Fruit fly (Drosophila melanogaster): Measurements from ENCODE around the gene CG5645.

The CG5645 gene

DNA sequence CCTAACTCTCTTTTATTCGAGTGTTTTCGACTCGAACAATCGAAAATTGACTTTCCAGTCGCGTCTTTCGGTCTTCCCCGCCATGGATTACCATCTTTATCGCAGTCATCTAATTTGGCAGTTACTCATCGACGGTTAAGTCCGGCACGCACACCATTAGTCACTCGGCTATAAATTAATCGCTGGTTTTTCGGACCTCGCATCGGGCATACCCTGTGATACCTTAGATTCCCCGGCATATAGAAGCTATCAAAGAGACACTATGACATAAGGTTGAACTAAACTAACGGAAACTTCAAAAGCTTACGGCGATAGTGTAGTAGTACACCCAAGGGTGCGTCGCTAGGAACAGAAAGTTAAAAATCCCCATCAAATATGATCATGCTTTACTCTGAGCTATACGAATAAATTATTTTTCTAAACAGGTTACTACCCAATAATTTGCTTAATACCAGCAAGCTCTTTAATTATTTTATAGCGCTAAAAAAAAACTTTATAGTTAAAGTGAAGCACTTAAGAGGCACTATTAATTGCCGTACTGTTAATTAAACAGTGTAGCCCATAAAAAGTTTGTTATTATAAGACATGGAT lies 42.4 kb upstream of the CG5645 start (continued):
- TF ChIP-seq CG32772 (GFP tag; IDR thresholded peaks at IDR 0.05) = no peak
- TF ChIP-seq CG16813 (GFP tag; IDR thresholded peaks at IDR 0.05; ENCODE audit: partially characterized antibody) = no peak
- no peak for TF ChIP-seq CG8359 (GFP tag; optimal IDR thresholded peaks at IDR 0.05; ENCODE audit: borderline replicate concordance)
- TF ChIP-seq CG17568 (GFP tag; optimal IDR thresholded peaks at IDR 0.05) = no peak
- no peak for TF ChIP-seq dati (GFP tag; IDR thresholded peaks at IDR 0.05)
- TF ChIP-seq dmrt99B (tag; optimal IDR thresholded peaks at IDR 0.05) = peak; percentile 41
- TF ChIP-seq HmgZ (tag; optimal IDR thresholded peaks at IDR 0.05) = no peak
- TF ChIP-seq sqz (GFP tag; optimal IDR thresholded peaks at IDR 0.05) = no peak
- TF ChIP-seq Ada2b (GFP tag; IDR thresholded peaks at IDR 0.05) = 0 out of 2 replicates have a peak, but pooled peaks have one; percentile 11
- no peak for TF ChIP-seq psq (GFP tag; optimal IDR thresholded peaks at IDR 0.05)
- no peak for TF ChIP-seq nerfin-1 (tag; optimal IDR thresholded peaks at IDR 0.05)
- no peak for TF ChIP-seq Ets65A (GFP tag)
- no peak for TF ChIP-seq CG6254 (GFP tag; optimal IDR thresholded peaks at IDR 0.05)
- TF ChIP-seq Gug (GFP tag; IDR thresholded peaks at IDR 0.05) = peak; percentile 31; the same call in 1 of the 4 replicates
- TF ChIP-seq CG4707 (GFP tag; optimal IDR thresholded peaks at IDR 0.05) = no peak
- TF ChIP-seq CG13424 (tag; optimal IDR thresholded peaks at IDR 0.05) = no peak

- TF ChIP-seq bbx (GFP tag; IDR thresholded peaks at IDR 0.05; ENCODE audit: partially characterized antibody) = no peak
- no peak for TF ChIP-seq z (GFP tag; IDR thresholded peaks at IDR 0.05)
- no peak for TF ChIP-seq CG6854 (GFP tag; optimal IDR thresholded peaks at IDR 0.05)
- TF ChIP-seq Ets65A (GFP tag) = peak; percentile 19
- TF ChIP-seq chif (GFP tag; optimal IDR thresholded peaks at IDR 0.05) = no peak
- no peak for TF ChIP-seq onecut (GFP tag; IDR thresholded peaks at IDR 0.05)
Observed at dm6 chr3L:12177301-12177700, 40.8 kb upstream of the CG5645 start, which contains the start of gene CAH2. TSS of gene CAH2 (plus strand) at chr3L:12177601.

- TF ChIP-seq hkb (optimal IDR thresholded peaks at IDR 0.05) (no peak), hkb (GFP tag; IDR thresholded peaks at IDR 0.05) (no peak), Hey (tag; optimal IDR thresholded peaks at IDR 0.05) (no peak), scrt (GFP tag; optimal IDR thresholded peaks at IDR 0.05) (peak; percentile 30), Deaf1 (tag; optimal IDR thresholded peaks at IDR 0.05) (peak; percentile 64), CG4360 (GFP tag; IDR thresholded peaks at IDR 0.05) (no peak), CG8290 (GFP tag; optimal IDR thresholded peaks at IDR 0.05) (no peak), CG8290 (tag; optimal IDR thresholded peaks at IDR 0.05) (no peak), lola (GFP tag; optimal IDR thresholded peaks at IDR 0.05) (no peak)
Observed at dm6 chr3L:12175382-12175781, 38.9 kb upstream of the CG5645 start, which contains the start of gene Rh7. TSS of gene Rh7 (minus strand) at chr3L:12175482.

- TF ChIP-seq D19A (tag; optimal IDR thresholded peaks at IDR 0.05) (no peak), CG32532 (GFP tag; IDR thresholded peaks at IDR 0.05) (peak; percentile 42; the same call in 1 of the 2 replicates), CG5180 (GFP tag; optimal IDR thresholded peaks at IDR 0.05) (no peak), Hsf (GFP tag; optimal IDR thresholded peaks at IDR 0.05) (peak; percentile 1), CG43689 (GFP tag; IDR thresholded peaks at IDR 0.05) (no peak), CG3163 (GFP tag; optimal IDR thresholded peaks at IDR 0.05) (no peak), Mrtf (GFP tag; IDR thresholded peaks at IDR 0.05) (no peak), unpg (GFP tag; optimal IDR thresholded peaks at IDR 0.05) (no peak), CG2202 (tag; optimal IDR thresholded peaks at IDR 0.05) (no peak), Ptx1 (GFP tag; IDR thresholded peaks at IDR 0.05) (no peak), CG14860 (GFP tag; IDR thresholded peaks at IDR 0.05; ENCODE audit: partially characterized antibody) (no peak), Hr3 (GFP tag; optimal IDR thresholded peaks at IDR 0.05) (no peak), bigmax (GFP tag; optimal IDR thresholded peaks at IDR 0.05) (no peak), nerfin-1 (tag; optimal IDR thresholded peaks at IDR 0.05) (no peak), E2f2 (GFP tag; IDR thresholded peaks at IDR 0.05) (no peak), Atf6 (GFP tag; IDR thresholded peaks at IDR 0.05) (peak; percentile 7; the same call in 1 of the 2 replicates), p53 (GFP tag; optimal IDR thresholded peaks at IDR 0.05) (no peak), Ets65A (GFP tag) (peak; percentile 56), Dp (GFP tag; optimal IDR thresholded peaks at IDR 0.05) (no peak)
Observed at dm6 chr3L:12163693-12164092, 27.2 kb upstream of the CG5645 start, which contains the start of gene CG9760. TSS of gene CG9760 (minus strand) at chr3L:12163735.
